Worm (Caenorhabditis elegans): ENCODE data around the gene ZK105.14.

DNA sequence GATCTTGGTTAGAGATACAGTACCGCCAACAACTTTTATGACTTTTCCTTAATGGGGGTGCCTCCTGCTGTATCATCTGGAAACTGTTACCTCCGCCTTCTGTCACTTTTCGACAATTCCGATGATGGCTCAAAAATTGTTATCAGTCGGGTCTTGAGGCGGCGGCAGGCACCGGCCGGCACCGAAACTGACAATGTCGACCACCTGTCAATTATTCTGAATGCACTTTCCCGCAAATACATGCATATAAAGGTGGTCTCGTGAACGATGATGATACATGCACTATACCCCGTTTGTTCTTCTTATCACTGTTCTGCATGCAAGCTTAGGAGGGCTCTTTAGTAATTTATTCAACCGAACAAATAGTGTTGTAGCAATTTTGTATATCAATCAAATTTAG is 22.2 kb upstream of the ZK105.14 start:
- TF ChIP-seq unc-62 (GFP tag; optimal IDR thresholded peaks at IDR 0.05): no peak
- no peak for TF ChIP-seq skn-1 (tag; optimal IDR thresholded peaks at IDR 0.05)
- TF ChIP-seq sem-4 (tag; optimal IDR thresholded peaks at IDR 0.05): no peak
- no peak for TF ChIP-seq elt-3 (tag; optimal IDR thresholded peaks at IDR 0.05)
- TF ChIP-seq lsy-2 (tag; optimal IDR thresholded peaks at IDR 0.05): no peak

All from whole organism, L2 larva.